Worm (Caenorhabditis elegans) whole organism, L1 larva: Measurements from ENCODE around the gene Y51A2A.4.

Source experiments
- blmp-1 ChIP-seq: fragments of 150-350 bp; optimal IDR thresholded peaks from 2 replicates; lab custom pipeline; 2014; ENCODE audit warnings: missing biosample characterization, missing genetic modification characterization
- efl-1 ChIP-seq, 4 experiments: fragments of 150-350 bp; optimal IDR thresholded peaks in 3 of 4; peaks in 1 of 4; 1 replicate in 1 of 4; 2 replicates in 3 of 4; lab custom pipeline; 2014; ENCODE audit warnings: missing biosample characterization in 2 of 4, missing genetic modification characterization in 2 of 4, missing genetic modification reagents in 2 of 4
- elt-3 ChIP-seq, 6 experiments: fragments of 150-350 bp in 1 of 6; sonication (generic microtip); optimal IDR thresholded peaks; 2 replicates each; lab custom pipeline; 2017 to 2018; ENCODE audit warnings: missing biosample characterization in 6 of 6, missing genetic modification characterization in 6 of 6, inconsistent platforms in 1 of 6
- fos-1 ChIP-seq: fragments of 150-350 bp; optimal IDR thresholded peaks from 2 replicates; lab custom pipeline; 2014; ENCODE audit warnings: missing biosample characterization, missing genetic modification characterization
- lin-13 ChIP-seq: fragments of 150-350 bp; optimal IDR thresholded peaks from 2 replicates; lab custom pipeline; 2014; ENCODE audit warnings: missing biosample characterization, missing genetic modification reagents, missing genetic modification characterization
- lin-15B ChIP-seq: fragments of 150-350 bp; sonication (generic microtip); optimal IDR thresholded peaks from 3 replicates; lab custom pipeline; 2014; ENCODE audit warnings: missing biosample characterization, missing genetic modification characterization
- lin-39 ChIP-seq: fragments of 150-350 bp; optimal IDR thresholded peaks from 2 replicates; lab custom pipeline; 2014; ENCODE audit warnings: missing biosample characterization, missing genetic modification reagents, missing genetic modification characterization
- mep-1 ChIP-seq: fragments of 150-350 bp; optimal IDR thresholded peaks from 2 replicates; lab custom pipeline; 2014; ENCODE audit warnings: missing biosample characterization, missing genetic modification characterization
- sptf-1 ChIP-seq: fragments of 150-350 bp; optimal IDR thresholded peaks from 2 replicates; lab custom pipeline; 2014; ENCODE audit warnings: missing biosample characterization, missing genetic modification characterization
- zag-1 ChIP-seq: fragments of 150-350 bp; optimal IDR thresholded peaks from 2 replicates; lab custom pipeline; 2014; ENCODE audit warnings: missing biosample characterization, missing genetic modification characterization
- zip-4 ChIP-seq: fragments of 200-800 bp; sonication (Bioruptor generic); optimal IDR thresholded peaks from 2 replicates; lab custom pipeline; 2018; ENCODE audit warnings: mild to moderate bottlenecking, missing genetic modification characterization, moderate library complexity, missing compliant biosample characterization

- TF ChIP-seq zip-4 (GFP tag; lab: Kevin White, UChicago) (no peak), blmp-1 (no peak), fos-1 (tag; lab: Kevin White, UChicago) (no peak), elt-3 (tag; optimal IDR thresholded peaks at IDR 0.05; lab: Kevin White, UChicago) (no peak), lin-13 (GFP tag; lab: Kevin White, UChicago) (no peak), mep-1 (tag; lab: Kevin White, UChicago) (no peak), lin-15B (no peak), efl-1 (optimal IDR thresholded peaks at IDR 0.05; lab: Kevin White, UChicago) (no peak), efl-1 (GFP tag; optimal IDR thresholded peaks at IDR 0.05 in 1 of 2; lab: Kevin White, UChicago) (peak in 1 of 2 experiments; percentile 36), zag-1 (no peak), lin-39 (tag; lab: Kevin White, UChicago) (no peak), sptf-1 (tag; lab: Kevin White, UChicago) (no peak)
These were observed 24.5 kb upstream of the Y51A2A.4 start, which contains the start of gene R10E8.6 for ce11 chrV:18266238-18266637.
